Fruit fly (Drosophila melanogaster): ENCODE data around the gene Hibch.
A peak's percentile ranks its signal among the peaks of the same experiment; 100 is the strongest.

The Hibch gene

dm6 chr3R:15342926-15343685 lies 13.9 kb upstream of the Hibch start, which contains the start of gene Nagk (continued):
- TF ChIP-seq Fer1 (GFP tag; optimal IDR thresholded peaks at IDR 0.05) (peak; percentile 37), pros (GFP tag; optimal IDR thresholded peaks at IDR 0.05) (no peak), CG7556 (GFP tag; optimal IDR thresholded peaks at IDR 0.05) (peak; percentile 81), BtbVII (GFP tag; optimal IDR thresholded peaks at IDR 0.05) (peak; percentile 65), Atf3 (GFP tag; optimal IDR thresholded peaks at IDR 0.05) (peak; percentile 6), stwl (tag; optimal IDR thresholded peaks at IDR 0.05) (no peak), caup (GFP tag; optimal IDR thresholded peaks at IDR 0.05; ENCODE audit: severe bottlenecking) (peak; percentile 34), Kr (GFP tag; optimal IDR thresholded peaks at IDR 0.05) (no peak), Optix (GFP tag; IDR thresholded peaks at IDR 0.05) (0 out of 3 replicates have a peak, but pooled peaks have one; percentile 17), chn (GFP tag; optimal IDR thresholded peaks at IDR 0.05) (peak; percentile 43), CG5245 (GFP tag; optimal IDR thresholded peaks at IDR 0.05) (peak; percentile 16), Nf-YC (tag; optimal IDR thresholded peaks at IDR 0.05) (peak; percentile 66), CG6689 (GFP tag; IDR thresholded peaks at IDR 0.05) (peak; percentile 45; the same call in 1 of the 2 replicates), CG9876 (GFP tag; optimal IDR thresholded peaks at IDR 0.05) (no peak), CG15601 (tag; optimal IDR thresholded peaks at IDR 0.05) (peak; percentile 14), Gug (GFP tag; IDR thresholded peaks at IDR 0.05) (peak; percentile 59; the same call in 2 of the 4 replicates), Dref (GFP tag; IDR thresholded peaks at IDR 0.05) (peak; percentile 56), inv (GFP tag; IDR thresholded peaks at IDR 0.05; ENCODE audit: partially characterized antibody) (no peak), CG8924 (tag; optimal IDR thresholded peaks at IDR 0.05) (peak; percentile 79), CG12659 (GFP tag; optimal IDR thresholded peaks at IDR 0.05) (peak; percentile 66), Myb (GFP tag; optimal IDR thresholded peaks at IDR 0.05) (peak; percentile 33), yki (optimal IDR thresholded peaks at IDR 0.05) (no peak), pan (optimal IDR thresholded peaks at IDR 0.05) (peak in 1 of 2 experiments; percentile 27), pan (GFP tag; optimal IDR thresholded peaks at IDR 0.05 in 1 of 2, IDR thresholded peaks at IDR 0.05 in 1 of 2) (peak in 1 of 2 experiments; percentile 55), sens (GFP tag) (peak; percentile 95), Camta (GFP tag; optimal IDR thresholded peaks at IDR 0.05) (peak; percentile 40), CG17568 (GFP tag; optimal IDR thresholded peaks at IDR 0.05) (no peak), dpn (GFP tag; optimal IDR thresholded peaks at IDR 0.05) (peak; percentile 46 to 68), crc (GFP tag; optimal IDR thresholded peaks at IDR 0.05) (peak; percentile 12), CG30431 (GFP tag; optimal IDR thresholded peaks at IDR 0.05) (peak; percentile 1), CG1233 (GFP tag; optimal IDR thresholded peaks at IDR 0.05) (peak; percentile 61), CG6791 (GFP tag; IDR thresholded peaks at IDR 0.05; ENCODE audit: partially characterized antibody) (peak; percentile 68; the same call in 2 of the 3 replicates), amos (GFP tag; IDR thresholded peaks at IDR 0.05; ENCODE audit: partially characterized antibody) (peak; percentile 40; the same call in 1 of the 2 replicates), Eip74EF (GFP tag; optimal IDR thresholded peaks at IDR 0.05) (peak in 1 of 2 experiments; percentile 79), Hsf (GFP tag; optimal IDR thresholded peaks at IDR 0.05) (peak; percentile 67), ase (GFP tag; IDR thresholded peaks at IDR 0.05) (peak; percentile 4; the same call in 2 of the 3 replicates), disco-r (GFP tag; optimal IDR thresholded peaks at IDR 0.05) (peak; percentile 11), CG4360 (GFP tag; IDR thresholded peaks at IDR 0.05) (no peak), CG18011 (GFP tag; optimal IDR thresholded peaks at IDR 0.05) (peak; percentile 36), CG16813 (GFP tag; IDR thresholded peaks at IDR 0.05; ENCODE audit: partially characterized antibody) (no peak), bowl (GFP tag; IDR thresholded peaks at IDR 0.05) (no peak), CG15269 (tag; optimal IDR thresholded peaks at IDR 0.05) (peak; percentile 60), CHES-1-like (GFP tag; optimal IDR thresholded peaks at IDR 0.05) (peak; percentile 38), CG14014 (GFP tag; IDR thresholded peaks at IDR 0.05) (peak; percentile 39), Mes4 (GFP tag; optimal IDR thresholded peaks at IDR 0.05) (peak; percentile 31), MBD-R2 (GFP tag; IDR thresholded peaks at IDR 0.05) (peak; percentile 44), Abd-B (GFP tag; optimal IDR thresholded peaks at IDR 0.05) (no peak), CG2678 (tag; optimal IDR thresholded peaks at IDR 0.05) (peak; percentile 79), wdn (GFP tag; IDR thresholded peaks at IDR 0.05) (no peak)
